Worm (Caenorhabditis elegans): ENCODE measurements around the gene H06H21.11.

Gene H06H21.11

ce11 chrIV:4764422-4764821 lies 42.7 kb downstream of the H06H21.11 start, which contains the start of gene npp-26:
Gene npp-26 (plus strand): TSS chrIV:4764722.
- TF ChIP-seq snpc-4 (tag; optimal IDR thresholded peaks at IDR 0.05) = no peak
- TF ChIP-seq nhr-102 (tag; optimal IDR thresholded peaks at IDR 0.05) = no peak
- peak in 1 of 2 experiments; percentile 14 for TF ChIP-seq unc-62 (GFP tag; optimal IDR thresholded peaks at IDR 0.05 in 1 of 2)
- no peak for TF ChIP-seq unc-62 (tag; optimal IDR thresholded peaks at IDR 0.05)
- TF ChIP-seq zag-1 (tag; optimal IDR thresholded peaks at IDR 0.05) = no peak
- TF ChIP-seq ama-1 (optimal IDR thresholded peaks at IDR 0.05) = no peak
- TF ChIP-seq ztf-11 (tag; optimal IDR thresholded peaks at IDR 0.05) = no peak
- TF ChIP-seq nhr-10 (tag; optimal IDR thresholded peaks at IDR 0.05) = no peak

ce11 chrIV:4763844-4764243 lies 43.3 kb downstream of the H06H21.11 start, which contains the start of gene Y17G9B.2:
Gene Y17G9B.2 (plus strand): TSS chrIV:4764144.
- TF ChIP-seq ceh-44 (GFP tag; IDR thresholded peaks at IDR 0.05) (no peak), F37D6.2 (tag; optimal IDR thresholded peaks at IDR 0.05) (no peak)

- TF ChIP-seq snpc-1.2 (GFP tag; IDR thresholded peaks at IDR 0.05) (0 out of 2 replicates have a peak, but pooled peaks have one; percentile 34), lin-38 (GFP tag; IDR thresholded peaks at IDR 0.05) (peak; percentile 83)
These were observed 44.1 kb downstream of the H06H21.11 start for ce11 chrIV:4762990-4763545.

ce11 chrIV:4760378-4761084 lies 46.6 kb downstream of the H06H21.11 start, which contains the start of the genes memi-1 and cyp-31A3:
Gene memi-1 (minus strand): TSS chrIV:4760428.
Gene cyp-31A3 (plus strand): TSS chrIV:4761049.
- TF ChIP-seq lin-38 (GFP tag; IDR thresholded peaks at IDR 0.05) (peak; percentile 61), unc-39 (tag; optimal IDR thresholded peaks at IDR 0.05) (no peak), lin-1 (GFP tag; IDR thresholded peaks at IDR 0.05) (no peak), zip-11 (GFP tag; IDR thresholded peaks at IDR 0.05) (no peak), snpc-1.2 (GFP tag; IDR thresholded peaks at IDR 0.05) (peak; percentile 86), lsy-2 (tag; optimal IDR thresholded peaks at IDR 0.05) (peak in 1 of 2 experiments; percentile 25), daf-16 (GFP tag; optimal IDR thresholded peaks at IDR 0.05) (no peak), daf-16 (tag; optimal IDR thresholded peaks at IDR 0.05) (no peak), F49E8.2 (tag; optimal IDR thresholded peaks at IDR 0.05; ENCODE audit: borderline replicate concordance) (peak; percentile 77), aly-2 (tag; optimal IDR thresholded peaks at IDR 0.05) (no peak), snpc-4 (tag; optimal IDR thresholded peaks at IDR 0.05) (no peak), unc-130 (GFP tag; optimal IDR thresholded peaks at IDR 0.05) (peak; percentile 2), Y5F2A.4 (GFP tag; optimal IDR thresholded peaks at IDR 0.05) (no peak), unc-62 (GFP tag; optimal IDR thresholded peaks at IDR 0.05 in 1 of 2) (no peak), unc-62 (tag; optimal IDR thresholded peaks at IDR 0.05) (no peak)

- TF ChIP-seq lin-38 (GFP tag; IDR thresholded peaks at IDR 0.05) (peak; percentile 45), unc-62 (GFP tag; optimal IDR thresholded peaks at IDR 0.05 in 1 of 2) (peak in 1 of 2 experiments; percentile 73), unc-62 (tag; optimal IDR thresholded peaks at IDR 0.05) (no peak), vab-7 (GFP tag; IDR thresholded peaks at IDR 0.05) (no peak), snpc-1.2 (GFP tag; IDR thresholded peaks at IDR 0.05) (peak; percentile 63), php-3 (GFP tag; IDR thresholded peaks at IDR 0.05) (no peak), lsy-2 (tag; optimal IDR thresholded peaks at IDR 0.05) (peak in 1 of 2 experiments; percentile 5), F49E8.2 (tag; optimal IDR thresholded peaks at IDR 0.05; ENCODE audit: borderline replicate concordance) (peak; percentile 27), D1046.2 (GFP tag; IDR thresholded peaks at IDR 0.05) (no peak), mes-2 (tag; optimal IDR thresholded peaks at IDR 0.05; ENCODE audit: poor library complexity, severe bottlenecking) (peak; percentile 19)
These were observed 48.5 kb downstream of the H06H21.11 start, which contains the start of gene Y17G9B.8 for ce11 chrIV:4758659-4759058. Gene Y17G9B.8 (minus strand): TSS chrIV:4758840.

Data from whole organism, L4 larva.